Fruit fly (Drosophila melanogaster) whole organism, wandering third instar larva: ENCODE results near the gene D.

Experiments
- Abd-B ChIP-seq: fragments of >200 bp; optimal IDR thresholded peaks from 2 replicates; lab custom pipeline; 2017; ENCODE audit warnings: missing biosample characterization, missing genetic modification characterization
- CG9705 ChIP-seq: fragments of 200-800 bp; sonication (Bioruptor generic); optimal IDR thresholded peaks from 2 replicates; lab custom pipeline; 2018; ENCODE audit warnings: missing biosample characterization, mild to moderate bottlenecking, missing genetic modification characterization
- CrebA ChIP-seq: fragments of 200-800 bp; sonication (Bioruptor generic); optimal IDR thresholded peaks from 2 replicates; lab custom pipeline; 2016; ENCODE audit warnings: missing biosample characterization, mild to moderate bottlenecking, missing genetic modification characterization, borderline replicate concordance
- Dfd ChIP-seq: fragments of >200 bp; optimal IDR thresholded peaks from 2 replicates; lab custom pipeline; 2017; ENCODE audit warnings: missing biosample characterization, missing genetic modification characterization
- Dif ChIP-seq: fragments of 200-275, 200-300 bp; sonication (Bioruptor generic); optimal IDR thresholded peaks from 2 replicates; lab custom pipeline; 2018; ENCODE audit warnings: missing biosample characterization, missing genetic modification characterization; ENCODE audit not compliant: partially characterized antibody
- GATAd ChIP-seq: sonication (Bioruptor generic); optimal IDR thresholded peaks from 2 replicates; lab custom pipeline; 2016; ENCODE audit warnings: missing biosample characterization, missing genetic modification characterization
- Hnf4 ChIP-seq: fragments of 200-800 bp; sonication (Bioruptor generic); optimal IDR thresholded peaks from 2 replicates; lab custom pipeline; 2016; ENCODE audit warnings: missing biosample characterization, mild to moderate bottlenecking, missing genetic modification characterization
- Hr78 ChIP-seq: fragments of >200 bp; optimal IDR thresholded peaks from 2 replicates; lab custom pipeline; 2017; ENCODE audit warnings: missing biosample characterization, missing genetic modification characterization
- Hr83 ChIP-seq: fragments of 200-300 bp; sonication (Bioruptor generic); optimal IDR thresholded peaks from 2 replicates; lab custom pipeline; 2016; ENCODE audit warnings: missing biosample characterization, mild to moderate bottlenecking, missing genetic modification characterization, moderate library complexity; ENCODE audit not compliant: poor library complexity, severe bottlenecking
- Mio ChIP-seq: sonication (Bioruptor generic); optimal IDR thresholded peaks from 2 replicates; lab custom pipeline; 2016; ENCODE audit warnings: missing biosample characterization, missing genetic modification characterization
- Myc ChIP-seq: fragments of >200 bp; optimal IDR thresholded peaks from 2 replicates; lab custom pipeline; 2017
- N ChIP-seq: fragments of >200 bp; optimal IDR thresholded peaks from 2 replicates; lab custom pipeline; 2018; ENCODE audit warnings: missing biosample characterization, missing external identifiers, missing genetic modification characterization
- Rel ChIP-seq, 2 experiments: fragments of 200-800 bp; sonication (Bioruptor generic) in 1 of 2; optimal IDR thresholded peaks; 2 replicates in 1 of 2; 3 replicates in 1 of 2; lab custom pipeline; 2016 to 2019; ENCODE audit warnings: mild to moderate bottlenecking in 2 of 2, missing biosample characterization in 2 of 2, missing genetic modification characterization in 2 of 2, moderate library complexity in 1 of 2
- Sp1 ChIP-seq: fragments of 200-800 bp; sonication (Bioruptor generic); optimal IDR thresholded peaks from 3 replicates; lab custom pipeline; 2019; ENCODE audit warnings: missing biosample characterization, mild to moderate bottlenecking, missing genetic modification characterization, moderate library complexity
- Vsx2 ChIP-seq: fragments of 200-300, 225-300 bp; sonication (Bioruptor generic); optimal IDR thresholded peaks from 2 replicates; lab custom pipeline; 2018; ENCODE audit warnings: missing biosample characterization, missing genetic modification characterization; ENCODE audit not compliant: partially characterized antibody
- br ChIP-seq: fragments of 200-800 bp; sonication (Bioruptor generic); optimal IDR thresholded peaks from 2 replicates; lab custom pipeline; 2016; ENCODE audit warnings: missing biosample characterization, missing genetic modification characterization
- brk ChIP-seq: fragments of 200-800 bp; sonication (Bioruptor generic); optimal IDR thresholded peaks from 2 replicates; lab custom pipeline; 2016; ENCODE audit warnings: missing biosample characterization, mild to moderate bottlenecking, missing genetic modification characterization
- dl ChIP-seq, 2 experiments: fragments of 175-275, 200-275 bp in 1 of 2; fragments of 200-275 bp in 1 of 2; sonication (Bioruptor generic); optimal IDR thresholded peaks; lab custom pipeline; 2018; ENCODE audit warnings: mild to moderate bottlenecking in 2 of 2, missing biosample characterization in 2 of 2, missing genetic modification characterization in 2 of 2, moderate library complexity in 2 of 2; ENCODE audit not compliant: partially characterized antibody in 2 of 2, insufficient read depth in 1 of 2
- ey ChIP-seq: fragments of 200-800 bp; sonication (Bioruptor generic); optimal IDR thresholded peaks from 2 replicates; lab custom pipeline; 2016; ENCODE audit warnings: missing biosample characterization, missing genetic modification characterization
- foxo ChIP-seq, 2 experiments: fragments of 200-800 bp; sonication (Bioruptor generic); optimal IDR thresholded peaks; 2 replicates in 1 of 2; 3 replicates in 1 of 2; lab custom pipeline; 2016 to 2017; ENCODE audit warnings: missing biosample characterization in 2 of 2, missing genetic modification characterization in 2 of 2
- fru ChIP-seq: fragments of 200-800 bp; sonication (Bioruptor generic); optimal IDR thresholded peaks from 3 replicates; lab custom pipeline; 2016; ENCODE audit warnings: missing biosample characterization, mild to moderate bottlenecking, missing genetic modification characterization
- h ChIP-seq: fragments of 200-800 bp; sonication (Bioruptor generic); optimal IDR thresholded peaks from 3 replicates; lab custom pipeline; 2016; ENCODE audit warnings: missing biosample characterization, mild to moderate bottlenecking, missing genetic modification characterization
- jim ChIP-seq: fragments of 175-275, 200-325 bp; sonication (Bioruptor generic); optimal IDR thresholded peaks from 2 replicates; lab custom pipeline; 2016; ENCODE audit warnings: missing biosample characterization, mild to moderate bottlenecking, missing genetic modification characterization
- lola ChIP-seq: fragments of >200 bp; optimal IDR thresholded peaks from 2 replicates; lab custom pipeline; 2017; ENCODE audit warnings: missing biosample characterization, missing genetic modification characterization
- pan ChIP-seq: fragments of >200 bp; optimal IDR thresholded peaks from 2 replicates; lab custom pipeline; 2017
- psq ChIP-seq: fragments of 200-800 bp; sonication (Bioruptor generic); optimal IDR thresholded peaks from 3 replicates; lab custom pipeline; 2017; ENCODE audit warnings: missing biosample characterization, mild to moderate bottlenecking, missing genetic modification characterization, moderate library complexity
- tai ChIP-seq: sonication (Bioruptor generic); optimal IDR thresholded peaks from 2 replicates; lab custom pipeline; 2016; ENCODE audit warnings: missing biosample characterization, missing genetic modification characterization
- usp ChIP-seq: fragments of >200 bp; optimal IDR thresholded peaks from 2 replicates; lab custom pipeline; 2017; ENCODE audit warnings: missing biosample characterization, missing genetic modification characterization
- woc ChIP-seq: sonication (Bioruptor generic); optimal IDR thresholded peaks from 2 replicates; lab custom pipeline; 2016; ENCODE audit warnings: missing biosample characterization, mild to moderate bottlenecking, missing genetic modification characterization

The D gene

DNA sequence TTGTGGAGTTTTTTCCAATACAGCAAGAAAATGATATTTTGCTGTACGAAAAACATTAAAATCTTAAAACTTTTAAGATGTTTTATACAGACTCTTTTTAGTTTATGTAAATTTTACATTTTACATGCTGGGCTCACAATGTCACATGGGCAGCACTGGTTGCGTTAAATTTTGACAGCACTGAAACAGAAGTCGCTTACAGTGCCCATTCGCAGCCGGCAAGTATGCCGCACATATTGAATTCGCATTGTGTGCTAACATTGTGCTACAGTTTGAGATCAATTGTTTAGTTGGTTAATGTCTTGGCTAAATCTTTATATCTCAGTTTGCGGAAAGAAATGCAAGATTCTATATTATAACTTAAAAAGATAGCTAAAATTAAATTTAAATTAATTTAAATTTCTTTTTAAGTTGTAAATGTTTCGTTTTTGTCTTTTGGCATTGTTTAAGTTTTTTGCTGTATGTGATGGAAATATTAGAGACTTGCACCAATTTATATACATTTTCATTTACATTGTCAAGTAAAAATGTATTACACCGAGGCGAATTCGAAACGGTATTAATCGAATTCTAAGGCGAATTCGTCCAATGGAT is 34.0 kb upstream of the D start:
- TF ChIP-seq Hr78 (GFP tag; lab: Kevin White, UChicago) (no peak), Myc (lab: Kevin White, UChicago) (peak; percentile 89), br (GFP tag; lab: Kevin White, UChicago) (no peak), CrebA (GFP tag; lab: Kevin White, UChicago) (no peak), tai (GFP tag; lab: Kevin White, UChicago) (no peak)

DNA sequence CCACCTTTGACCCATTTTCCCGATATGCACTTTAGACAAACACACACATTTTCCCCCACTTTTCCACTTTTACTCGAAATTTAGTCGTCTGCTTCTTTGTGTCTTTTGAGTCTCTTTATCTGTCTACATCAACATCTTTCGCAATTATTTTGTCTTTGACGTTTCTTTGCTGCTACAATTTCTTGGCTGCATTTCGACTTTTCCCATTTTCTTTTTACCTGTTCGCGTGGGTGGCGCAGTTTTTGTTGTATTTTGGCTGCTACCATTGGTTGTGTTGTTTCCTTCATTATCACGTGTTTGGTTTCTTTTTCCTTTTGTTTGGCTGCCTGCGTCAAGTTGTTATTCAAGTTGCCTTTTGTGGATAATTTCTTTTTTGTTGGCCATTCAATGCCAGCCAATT is 33.2 kb upstream of the D start:
- no peak for TF ChIP-seq CrebA (GFP tag; lab: Kevin White, UChicago)
- no peak for TF ChIP-seq ey (GFP tag; lab: Kevin White, UChicago)
- TF ChIP-seq Hr83 = no peak

DNA sequence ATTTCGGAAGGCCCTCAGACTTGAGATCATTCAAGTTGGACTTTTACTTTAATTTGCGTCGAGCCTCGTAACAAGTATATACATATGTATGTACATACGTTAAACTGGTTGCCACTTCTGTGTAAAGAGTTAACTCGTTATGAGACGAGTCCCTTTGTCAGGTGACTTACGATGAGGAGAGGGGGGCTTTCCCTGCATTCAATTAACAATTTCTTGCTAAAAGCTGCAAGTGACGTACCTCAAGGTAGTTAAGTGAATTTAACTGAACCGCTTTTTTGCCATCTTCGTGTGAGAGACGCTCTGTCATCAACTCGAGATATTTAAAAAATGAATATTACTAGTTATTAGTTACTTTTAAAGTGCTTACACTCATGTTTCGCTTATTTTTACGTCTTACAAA is 30.6 kb upstream of the D start:
- no peak for TF ChIP-seq Hnf4 (GFP tag; lab: Kevin White, UChicago)
- no peak for TF ChIP-seq N
- no peak for TF ChIP-seq Rel (GFP tag; optimal IDR thresholded peaks at IDR 0.05; lab: Kevin White, UChicago)
- peak; percentile 52 for TF ChIP-seq Rel (tag; optimal IDR thresholded peaks at IDR 0.05; lab: Kevin White, UChicago)

DNA sequence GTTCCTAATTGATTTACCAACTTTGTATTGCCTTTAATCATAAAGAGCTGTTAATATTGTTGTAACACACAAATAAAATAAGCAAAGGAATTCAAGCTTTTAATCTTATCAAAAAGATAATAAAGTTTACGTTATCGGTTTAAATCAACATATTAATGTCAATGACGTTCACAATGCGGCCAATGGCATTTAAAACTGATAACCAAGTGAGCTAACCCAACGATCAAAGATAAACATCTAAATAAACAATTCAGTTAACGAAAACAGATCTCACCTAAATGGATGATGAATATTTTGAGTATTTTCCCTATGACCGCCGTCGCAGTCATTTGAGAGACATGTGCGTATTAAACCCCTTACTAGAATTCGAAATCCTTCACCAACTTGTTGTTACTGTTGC is 28.9 kb upstream of the D start:
- no peak for TF ChIP-seq h (GFP tag; lab: Kevin White, UChicago)
- TF ChIP-seq ey (GFP tag; lab: Kevin White, UChicago) = no peak
- TF ChIP-seq Dfd (GFP tag; lab: Kevin White, UChicago) = no peak
- no peak for TF ChIP-seq CG9705
- no peak for TF ChIP-seq Hr78 (GFP tag; lab: Kevin White, UChicago)
- TF ChIP-seq Mio (GFP tag; lab: Kevin White, UChicago) = no peak
- TF ChIP-seq fru (GFP tag; lab: Kevin White, UChicago) = no peak
- TF ChIP-seq pan = no peak
- TF ChIP-seq tai (GFP tag; lab: Kevin White, UChicago) = no peak
- TF ChIP-seq GATAd (GFP tag; lab: Kevin White, UChicago) = no peak
- no peak for TF ChIP-seq N
- TF ChIP-seq usp = no peak
- TF ChIP-seq CrebA (GFP tag; lab: Kevin White, UChicago) = no peak
- TF ChIP-seq foxo (GFP tag; optimal IDR thresholded peaks at IDR 0.05; lab: Kevin White, UChicago) = no peak
- no peak for TF ChIP-seq Vsx2 (GFP tag; lab: Kevin White, UChicago)
- no peak for TF ChIP-seq Rel (GFP tag; optimal IDR thresholded peaks at IDR 0.05; lab: Kevin White, UChicago)
- TF ChIP-seq Rel (tag; optimal IDR thresholded peaks at IDR 0.05; lab: Kevin White, UChicago) = no peak
- no peak for TF ChIP-seq Hnf4 (GFP tag; lab: Kevin White, UChicago)
- TF ChIP-seq Abd-B = no peak

DNA sequence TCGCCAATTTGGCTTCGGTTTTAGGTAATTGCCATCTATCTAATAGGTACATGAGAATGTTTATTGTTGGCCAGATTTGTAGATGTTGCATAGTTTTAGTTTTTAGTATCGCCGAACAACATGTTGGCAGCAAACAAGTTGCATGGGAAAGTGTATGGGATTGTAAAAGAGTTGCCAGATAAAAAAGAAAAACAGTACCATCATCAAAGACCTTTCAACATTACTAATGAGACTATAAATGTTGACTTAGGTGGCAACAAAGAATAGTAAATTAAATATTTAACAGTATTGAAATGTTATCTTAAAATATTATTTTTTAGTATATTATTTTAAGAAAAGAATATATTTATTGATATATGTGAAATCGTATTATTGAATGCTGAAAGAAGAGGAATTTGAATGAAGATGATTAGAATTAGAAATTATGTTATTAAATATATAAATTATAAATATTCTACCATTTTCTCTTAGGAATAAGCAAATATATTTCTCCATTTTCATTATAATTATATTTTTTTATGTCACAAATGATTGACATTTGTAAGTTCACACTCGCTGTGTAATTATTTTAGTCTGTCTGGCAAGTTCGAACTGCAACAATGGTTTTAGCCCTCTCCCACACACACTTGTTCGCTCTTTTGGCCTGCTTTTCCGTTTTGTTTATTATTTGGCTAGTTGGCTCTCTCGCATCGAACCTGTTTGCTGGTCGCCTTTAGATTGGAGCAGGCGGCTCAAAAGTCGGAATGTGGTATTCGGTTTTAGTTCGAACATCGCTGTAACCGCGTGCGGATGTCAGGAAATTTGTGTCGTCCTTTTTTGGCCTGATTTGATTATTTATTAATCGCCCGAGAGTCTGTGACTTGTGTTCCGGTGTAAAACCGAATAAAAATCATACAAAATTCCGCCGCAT is 26.5 kb upstream of the D start:
- no peak for TF ChIP-seq Hnf4 (GFP tag; lab: Kevin White, UChicago)
- no peak for TF ChIP-seq pan
- no peak for TF ChIP-seq brk (GFP tag; lab: Kevin White, UChicago)
- TF ChIP-seq Dif = peak; percentile 32
- TF ChIP-seq Hr83 = no peak
- TF ChIP-seq lola = no peak
- peak; percentile 0 for TF ChIP-seq fru (GFP tag; lab: Kevin White, UChicago)
- TF ChIP-seq dl (GFP tag; optimal IDR thresholded peaks at IDR 0.05; lab: Kevin White, UChicago; ENCODE audit: insufficient read depth in 1 of 2, partially characterized antibody in 2 of 2) = peak in 1 of 2 experiments; percentile 27
- TF ChIP-seq woc = no peak
- TF ChIP-seq psq (GFP tag; lab: Kevin White, UChicago) = peak; percentile 19

DNA sequence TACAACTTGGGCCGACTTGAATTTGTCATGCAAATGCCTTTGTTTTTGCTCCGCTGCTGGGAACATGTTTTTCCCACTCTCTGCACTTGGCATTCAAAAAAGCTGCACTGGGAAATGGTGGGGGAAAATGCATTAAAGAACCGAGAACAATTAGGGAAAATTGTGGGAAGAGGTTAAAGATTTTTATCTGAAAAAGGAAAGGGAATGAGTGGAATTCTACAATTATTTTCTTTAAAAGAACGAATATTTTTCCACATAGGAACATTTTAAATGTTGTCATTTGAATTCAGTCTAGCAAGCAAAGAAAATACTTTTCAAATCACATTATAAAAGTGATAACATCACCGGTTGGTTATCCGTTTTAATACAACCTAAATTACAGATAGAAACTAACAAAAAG is 24.6 kb upstream of the D start, which contains the start of gene saturn:
TSS of gene saturn (plus strand) at position 301 of the 400 bp plus-strand sequence.
- TF ChIP-seq usp (no peak), h (GFP tag; lab: Kevin White, UChicago) (no peak), Dif (no peak), jim (GFP tag; lab: Kevin White, UChicago) (no peak), lola (no peak), Sp1 (GFP tag; lab: Kevin White, UChicago) (no peak)
